Worm (Caenorhabditis elegans) whole organism, young adult: ENCODE measurements around the gene F26A1.8.

Experiments
- F39B2.1 ChIP-seq: fragments of 200-800 bp; sonication (Bioruptor generic); IDR thresholded peaks from 2 replicates; pipeline ENCODE4 v1.3.6; 2022; ENCODE audit warnings: missing genetic modification reagents, missing genetic modification characterization, missing compliant biosample characterization
- bed-1 ChIP-seq: fragments of 200-800 bp; sonication (Bioruptor generic); IDR thresholded peaks from 2 replicates; pipeline ENCODE4 v1.3.6; 2022; ENCODE audit warnings: missing genetic modification reagents, missing genetic modification characterization, missing compliant biosample characterization
- bed-2 ChIP-seq: fragments of 200-800 bp; sonication (Bioruptor generic); IDR thresholded peaks from 2 replicates; pipeline ENCODE4 v1.3.6; 2022; ENCODE audit warnings: missing genetic modification reagents, missing genetic modification characterization, missing compliant biosample characterization
- fkh-3 ChIP-seq: sonication (generic microtip); optimal IDR thresholded peaks from 2 replicates; lab custom pipeline; 2016; ENCODE audit warnings: mild to moderate bottlenecking, missing genetic modification characterization, missing compliant biosample characterization
- hlh-12 ChIP-seq: sonication (generic microtip); optimal IDR thresholded peaks from 2 replicates; lab custom pipeline; 2016; ENCODE audit warnings: missing genetic modification characterization, missing compliant biosample characterization
- lin-26 ChIP-seq: fragments of 200-800 bp; sonication (Bioruptor generic); IDR thresholded peaks from 2 replicates; pipeline ENCODE4 v1.3.6; 2022; ENCODE audit warnings: missing genetic modification reagents, missing genetic modification characterization, missing compliant biosample characterization
- madf-3 ChIP-seq: fragments of 200-800 bp; sonication (Bioruptor generic); IDR thresholded peaks from 2 replicates; pipeline ENCODE4 v1.3.6; 2022; ENCODE audit warnings: missing genetic modification reagents, missing genetic modification characterization, missing compliant biosample characterization
- mxl-1 ChIP-seq: sonication (generic microtip); optimal IDR thresholded peaks from 2 replicates; lab custom pipeline; 2016; ENCODE audit warnings: missing genetic modification characterization, missing compliant biosample characterization
- nfya-1 ChIP-seq: sonication (generic microtip); optimal IDR thresholded peaks from 2 replicates; lab custom pipeline; 2017; ENCODE audit warnings: antibody characterized with exemption, missing compliant biosample characterization, missing genetic modification characterization, borderline replicate concordance; ENCODE audit not compliant: insufficient read depth
- nhr-90 ChIP-seq: sonication (generic microtip); optimal IDR thresholded peaks from 2 replicates; lab custom pipeline; 2016; ENCODE audit warnings: missing genotype, mild to moderate bottlenecking, missing genetic modification characterization, missing compliant biosample characterization
- sea-2 ChIP-seq: fragments of 200-800 bp; sonication (Bioruptor generic); IDR thresholded peaks from 2 replicates; pipeline ENCODE4 v1.3.6; 2022; ENCODE audit warnings: missing genetic modification characterization, missing compliant biosample characterization
- ztf-22 ChIP-seq: fragments of 200-800 bp; sonication (Bioruptor generic); optimal IDR thresholded peaks from 2 replicates; lab custom pipeline; 2018; ENCODE audit warnings: mild to moderate bottlenecking, missing genetic modification characterization, moderate library complexity, missing compliant biosample characterization

DNA sequence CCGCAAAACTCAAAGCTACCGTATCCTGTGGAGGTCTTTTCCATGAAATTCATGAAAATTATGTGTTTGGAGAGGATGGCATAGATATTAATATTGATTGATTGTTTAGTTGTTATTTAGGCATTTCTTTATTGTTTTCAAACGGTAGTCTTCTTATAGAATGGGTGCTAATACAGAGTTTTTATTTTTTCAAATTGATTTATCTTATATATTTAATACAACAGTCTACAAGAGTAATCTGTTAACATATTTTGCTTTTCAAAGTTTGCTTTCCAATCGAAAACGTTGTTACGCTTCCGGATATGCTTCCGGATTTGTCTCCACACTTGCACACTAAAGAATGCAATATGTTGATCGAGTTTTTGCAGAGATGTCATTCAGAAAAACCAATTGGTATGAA is 44.7 kb upstream of the F26A1.8 start, which contains the start of gene C35D10.17:
- TF ChIP-seq F39B2.1 (GFP tag; lab: Robert Waterston, UW): no peak
- TF ChIP-seq mxl-1: no peak
- TF ChIP-seq bed-1: no peak
- TF ChIP-seq ztf-22 (GFP tag; lab: Kevin White, UChicago): no peak
- TF ChIP-seq hlh-12: no peak
- TF ChIP-seq fkh-3: no peak
- no peak for TF ChIP-seq madf-3 (GFP tag; lab: Robert Waterston, UW)
- TF ChIP-seq bed-2 (GFP tag; lab: Robert Waterston, UW): no peak
- TF ChIP-seq lin-26 (GFP tag; lab: Robert Waterston, UW): no peak
- TF ChIP-seq sea-2: no peak
- TF ChIP-seq nfya-1: no peak
- TF ChIP-seq nhr-90 (tag; lab: Kevin White, UChicago): no peak
